Worm (Caenorhabditis elegans) whole organism, young adult: ENCODE measurements around the gene mif-2.

Experiments used
- B0035.1 ChIP-seq: sonication (generic microtip); optimal IDR thresholded peaks from 2 replicates; lab custom pipeline; 2016; ENCODE audit warnings: missing genetic modification characterization, mild to moderate bottlenecking, missing compliant biosample characterization, missing genotype, missing genetic modification reagents
- B0336.3 ChIP-seq: fragments of 200-800 bp; sonication (Bioruptor generic); IDR thresholded peaks from 2 replicates; pipeline ENCODE4 v1.3.6; 2022; ENCODE audit warnings: missing genetic modification characterization, missing compliant biosample characterization
- C06A6.2 ChIP-seq: fragments of 200-800 bp; sonication (Bioruptor generic); conservative IDR thresholded peaks from 2 replicates; pipeline ENCODE4 v1.3.6; 2022; ENCODE audit warnings: missing genetic modification characterization, missing compliant biosample characterization
- F57C9.4 ChIP-seq: sonication (generic microtip); optimal IDR thresholded peaks from 2 replicates; lab custom pipeline; 2017; ENCODE audit warnings: mild to moderate bottlenecking, missing genetic modification characterization, missing compliant biosample characterization
- K12H6.12 ChIP-seq: fragments of 200-800 bp; sonication (Bioruptor generic); optimal IDR thresholded peaks from 2 replicates; lab custom pipeline; 2018; ENCODE audit warnings: mild to moderate bottlenecking, missing genetic modification characterization, missing compliant biosample characterization
- Y53F4B.3 ChIP-seq: fragments of 200-800 bp; sonication (Bioruptor generic); IDR thresholded peaks from 2 replicates; pipeline ENCODE4 v1.3.6; 2022; ENCODE audit warnings: missing genetic modification reagents, missing genetic modification characterization, missing compliant biosample characterization
- cebp-1 ChIP-seq, 2 experiments: fragments of 200-800 bp in 1 of 2; sonication (Bioruptor generic) in 1 of 2; sonication (generic microtip) in 1 of 2; IDR thresholded peaks in 1 of 2; optimal IDR thresholded peaks in 1 of 2; 2 replicates each; pipeline versions ENCODE4 v1.3.6 to Lab custom; 2017 to 2022; ENCODE audit warnings: missing compliant biosample characterization in 2 of 2, missing genetic modification characterization in 2 of 2, mild to moderate bottlenecking in 1 of 2, missing genetic modification reagents in 1 of 2, moderate library complexity in 1 of 2
- ceh-100 ChIP-seq: fragments of 200-800 bp; sonication (Bioruptor generic); IDR thresholded peaks from 2 replicates; pipeline ENCODE4 v1.3.6; 2022; ENCODE audit warnings: missing genetic modification reagents, missing genetic modification characterization, missing compliant biosample characterization
- ceh-27 ChIP-seq: fragments of 200-800 bp; sonication (Bioruptor generic); optimal IDR thresholded peaks from 2 replicates; lab custom pipeline; 2018; ENCODE audit warnings: mild to moderate bottlenecking, missing genetic modification characterization, moderate library complexity, missing compliant biosample characterization
- ceh-79 ChIP-seq: sonication (generic microtip); optimal IDR thresholded peaks from 2 replicates; lab custom pipeline; 2017; ENCODE audit warnings: mild to moderate bottlenecking, missing genetic modification characterization, missing compliant biosample characterization
- chd-7 ChIP-seq: sonication (generic microtip); optimal IDR thresholded peaks from 2 replicates; lab custom pipeline; 2016; ENCODE audit warnings: mild to moderate bottlenecking, missing genetic modification characterization, moderate library complexity, missing compliant biosample characterization
- dpff-1 ChIP-seq: sonication (generic microtip); optimal IDR thresholded peaks from 2 replicates; lab custom pipeline; 2017; ENCODE audit warnings: mild to moderate bottlenecking, missing genetic modification characterization, missing compliant biosample characterization
- egrh-3 ChIP-seq: fragments of 200-800 bp; sonication (Bioruptor generic); IDR thresholded peaks from 2 replicates; pipeline ENCODE4 v1.3.6; 2022; ENCODE audit warnings: missing genetic modification reagents, missing genetic modification characterization, missing compliant biosample characterization
- hmg-20 ChIP-seq: fragments of 200-800 bp; sonication (Bioruptor generic); IDR thresholded peaks from 2 replicates; pipeline ENCODE4 v1.3.6; 2022; ENCODE audit warnings: missing genetic modification reagents, missing genetic modification characterization, missing compliant biosample characterization
- lin-40 ChIP-seq: sonication (generic microtip); optimal IDR thresholded peaks from 2 replicates; lab custom pipeline; 2016; ENCODE audit warnings: missing genetic modification characterization, mild to moderate bottlenecking, missing compliant biosample characterization, missing genotype, missing genetic modification reagents
- lin-54 ChIP-seq: fragments of 200-800 bp; sonication (Bioruptor generic); optimal IDR thresholded peaks from 2 replicates; lab custom pipeline; 2018; ENCODE audit warnings: mild to moderate bottlenecking, missing genetic modification characterization, missing compliant biosample characterization
- lsy-27 ChIP-seq: sonication (generic microtip); optimal IDR thresholded peaks from 2 replicates; lab custom pipeline; 2017; ENCODE audit warnings: missing genetic modification characterization, mild to moderate bottlenecking, missing compliant biosample characterization, antibody characterized with exemption, missing genotype, borderline replicate concordance; ENCODE audit not compliant: insufficient read depth
- madf-10 ChIP-seq: sonication (generic microtip); optimal IDR thresholded peaks from 2 replicates; lab custom pipeline; 2016; ENCODE audit warnings: mild to moderate bottlenecking, missing genetic modification characterization, missing compliant biosample characterization
- mcd-1 ChIP-seq: fragments of 200-800 bp; sonication (Bioruptor generic); IDR thresholded peaks from 2 replicates; pipeline ENCODE4 v1.3.6; 2022; ENCODE audit warnings: missing genetic modification reagents, missing genetic modification characterization, missing compliant biosample characterization
- nfya-1 ChIP-seq: sonication (generic microtip); optimal IDR thresholded peaks from 2 replicates; lab custom pipeline; 2017; ENCODE audit warnings: antibody characterized with exemption, missing compliant biosample characterization, missing genetic modification characterization, borderline replicate concordance; ENCODE audit not compliant: insufficient read depth
- nfyb-1 ChIP-seq: fragments of 200-800 bp; sonication (Bioruptor generic); IDR thresholded peaks from 2 replicates; pipeline ENCODE4 v1.3.6; 2022; ENCODE audit warnings: missing genetic modification reagents, missing genetic modification characterization, missing compliant biosample characterization
- nhr-120 ChIP-seq: fragments of 200-800 bp; sonication (Bioruptor generic); IDR thresholded peaks from 2 replicates; pipeline ENCODE4 v1.3.6; 2022; ENCODE audit warnings: missing genetic modification characterization, missing compliant biosample characterization
- nhr-179 ChIP-seq: sonication (generic microtip); optimal IDR thresholded peaks from 2 replicates; lab custom pipeline; 2016; ENCODE audit warnings: mild to moderate bottlenecking, missing genetic modification characterization, missing compliant biosample characterization
- rec-8 ChIP-seq, 2 experiments: sonication (generic microtip); optimal IDR thresholded peaks; 2 replicates each; lab custom pipeline; 2016; ENCODE audit warnings: mild to moderate bottlenecking in 2 of 2, missing genetic modification characterization in 2 of 2, missing genetic modification reagents in 2 of 2, missing genotype in 2 of 2, missing biosample characterization in 1 of 2, missing compliant biosample characterization in 1 of 2, moderate library complexity in 1 of 2
- sea-2 ChIP-seq: fragments of 200-800 bp; sonication (Bioruptor generic); IDR thresholded peaks from 2 replicates; pipeline ENCODE4 v1.3.6; 2022; ENCODE audit warnings: missing genetic modification characterization, missing compliant biosample characterization
- snpc-4 ChIP-seq, 5 experiments: fragments of 150-350 bp in 1 of 5; sonication (generic microtip) in 4 of 5; optimal IDR thresholded peaks; 2 replicates each; lab custom pipeline; 2014 to 2018; ENCODE audit warnings: missing genetic modification characterization in 5 of 5, missing biosample characterization in 3 of 5, antibody characterized with exemption in 2 of 5, mild to moderate bottlenecking in 2 of 5, missing compliant biosample characterization in 2 of 5, missing genotype in 2 of 5, moderate library complexity in 2 of 5, missing genetic modification reagents in 1 of 5
- somi-1 ChIP-seq: fragments of 200-800 bp; sonication (Bioruptor generic); optimal IDR thresholded peaks from 2 replicates; lab custom pipeline; 2018; ENCODE audit warnings: mild to moderate bottlenecking, missing genetic modification characterization, missing compliant biosample characterization
- zfh-2 ChIP-seq: fragments of 200-800 bp; sonication (Bioruptor generic); conservative IDR thresholded peaks from 2 replicates; pipeline ENCODE4 v1.3.6; 2022; ENCODE audit warnings: missing genetic modification reagents, missing genetic modification characterization, missing compliant biosample characterization
- ztf-25 ChIP-seq: fragments of 200-800 bp; sonication (Bioruptor generic); IDR thresholded peaks from 2 replicates; pipeline ENCODE4 v1.3.6; 2022; ENCODE audit warnings: missing genetic modification reagents, missing genetic modification characterization, missing compliant biosample characterization
- ztf-28 ChIP-seq: fragments of 200-800 bp; sonication (Bioruptor generic); IDR thresholded peaks from 2 replicates; pipeline ENCODE4 v1.3.6; 2022; ENCODE audit warnings: missing genetic modification reagents, missing genetic modification characterization, missing compliant biosample characterization

mif-2 gene

DNA sequence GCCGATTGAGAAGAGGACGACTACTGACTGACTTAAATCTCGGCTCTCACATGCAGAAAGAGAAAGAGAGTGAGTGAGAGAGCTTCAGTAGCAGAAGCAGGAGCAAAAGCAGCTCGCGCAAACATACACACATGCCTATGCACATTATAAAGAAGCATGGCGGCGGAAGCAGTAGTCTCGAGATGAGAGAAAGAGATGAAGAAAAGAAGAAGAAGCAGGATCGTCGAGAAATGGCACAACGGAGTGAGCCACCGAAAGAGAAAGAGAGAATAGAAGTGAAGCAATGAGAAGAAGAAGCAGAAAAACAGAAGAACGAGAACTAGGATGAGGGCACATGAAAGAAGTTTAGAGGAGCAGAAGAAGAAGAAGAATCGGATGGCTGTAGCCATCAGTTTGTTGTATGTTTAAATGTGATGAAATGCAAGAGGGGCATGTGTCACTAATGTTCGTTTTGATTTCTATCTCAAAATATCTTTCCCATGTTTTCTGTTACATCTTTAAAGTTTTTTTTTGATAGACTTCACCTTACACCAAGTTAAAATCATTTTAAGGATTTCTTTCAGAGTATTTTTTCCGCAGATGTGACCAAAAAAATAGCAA is 48.7 kb upstream of the mif-2 start (continued):
- TF ChIP-seq Y53F4B.3 (GFP tag; lab: Robert Waterston, UW) = no peak
- no peak for TF ChIP-seq lin-40 (tag; lab: Kevin White, UChicago)
- no peak for TF ChIP-seq hmg-20 (GFP tag; lab: Robert Waterston, UW)
- no peak for TF ChIP-seq ceh-79 (tag; lab: Kevin White, UChicago)
- TF ChIP-seq lin-54 (GFP tag; lab: Kevin White, UChicago) = no peak
- TF ChIP-seq nhr-179 (tag; lab: Kevin White, UChicago) = no peak
- no peak for TF ChIP-seq sea-2 (GFP tag; lab: Robert Waterston, UW)
- no peak for TF ChIP-seq B0035.1 (tag; lab: Kevin White, UChicago)
- TF ChIP-seq zfh-2 = peak; percentile 74
- TF ChIP-seq, all 124 proteins: peak for 8

ce11 chrV:12025683-12026082 is 47.4 kb upstream of the mif-2 start:
- no peak for TF ChIP-seq lin-40 (tag; lab: Kevin White, UChicago)
- no peak for TF ChIP-seq dpff-1
- TF ChIP-seq B0035.1 (tag; lab: Kevin White, UChicago) = no peak
- TF ChIP-seq K12H6.12 = peak; percentile 28
- no peak for TF ChIP-seq lsy-27 (tag; lab: Kevin White, UChicago)
- no peak for TF ChIP-seq rec-8 (tag; optimal IDR thresholded peaks at IDR 0.05; lab: Kevin White, UChicago)
- TF ChIP-seq chd-7 = peak; percentile 15
- TF ChIP-seq zfh-2 = peak; percentile 29; the same call in 1 of the 2 replicates

ce11 chrV:12024273-12024672 is 46.0 kb upstream of the mif-2 start:
- TF ChIP-seq ceh-100 (GFP tag; lab: Robert Waterston, UW) (peak; percentile 38; the same call in 1 of the 2 replicates), mcd-1 (GFP tag; lab: Robert Waterston, UW) (peak; percentile 28; the same call in 1 of the 2 replicates), madf-10 (tag; lab: Kevin White, UChicago) (peak; percentile 40), F57C9.4 (tag; lab: Kevin White, UChicago) (no peak), zfh-2 (peak; percentile 98), snpc-4 (GFP tag; optimal IDR thresholded peaks at IDR 0.05; lab: Kevin White, UChicago) (no peak), snpc-4 (tag; optimal IDR thresholded peaks at IDR 0.05; lab: Kevin White, UChicago) (peak in 1 of 4 experiments; percentile 7), B0336.3 (GFP tag; lab: Robert Waterston, UW) (0 out of 2 replicates have a peak, but pooled peaks have one; percentile 42), nfya-1 (tag; lab: Kevin White, UChicago) (no peak), ceh-27 (GFP tag; lab: Kevin White, UChicago) (peak; percentile 14), nhr-120 (no peak), Y53F4B.3 (GFP tag; lab: Robert Waterston, UW) (no peak), ztf-25 (GFP tag; lab: Robert Waterston, UW) (0 out of 2 replicates have a peak, but pooled peaks have one; percentile 7), nfyb-1 (GFP tag; lab: Robert Waterston, UW) (0 out of 2 replicates have a peak, but pooled peaks have one; percentile 57), C06A6.2 (GFP tag; lab: Robert Waterston, UW) (0 out of 2 replicates have a peak, but pooled peaks have one; percentile 12), somi-1 (GFP tag; lab: Kevin White, UChicago) (peak; percentile 26), ztf-28 (0 out of 2 replicates have a peak, but pooled peaks have one; percentile 37), cebp-1 (GFP tag; IDR thresholded peaks at IDR 0.05; lab: Robert Waterston, UW) (0 out of 2 replicates have a peak, but pooled peaks have one; percentile 49), cebp-1 (tag; optimal IDR thresholded peaks at IDR 0.05; lab: Kevin White, UChicago) (peak; percentile 10), egrh-3 (GFP tag; lab: Robert Waterston, UW) (peak; percentile 93), lin-40 (tag; lab: Kevin White, UChicago) (peak; percentile 23), K12H6.12 (peak; percentile 49)
